Worm (Caenorhabditis elegans) whole organism, late embryonic: ENCODE data around the gene R09D1.12.

Experiments
- ama-1 ChIP-seq: fragments of 150-350 bp; optimal IDR thresholded peaks from 2 replicates; lab custom pipeline; 2014
- fkh-10 ChIP-seq: fragments of 150-350 bp; optimal IDR thresholded peaks from 2 replicates; lab custom pipeline; 2014; ENCODE audit warnings: missing biosample characterization, missing genetic modification reagents, missing genetic modification characterization
- nhr-232 ChIP-seq: sonication (generic microtip); optimal IDR thresholded peaks from 2 replicates; lab custom pipeline; 2016; ENCODE audit warnings: missing genetic modification characterization, missing compliant biosample characterization
- rnt-1 ChIP-seq: sonication (generic microtip); optimal IDR thresholded peaks from 2 replicates; lab custom pipeline; 2016; ENCODE audit warnings: missing genetic modification characterization, missing compliant biosample characterization

- TF ChIP-seq rnt-1 (tag; lab: Kevin White, UChicago) (no peak), fkh-10 (GFP tag; lab: Kevin White, UChicago) (no peak), ama-1 (lab: Kevin White, UChicago) (no peak), nhr-232 (tag; lab: Kevin White, UChicago) (no peak)
Measured at ce11 chrII:9416381-9417276, 35.4 kb downstream of the R09D1.12 start, which contains the start of the genes gss-1 and chch-3.
